Fruit fly (Drosophila melanogaster): Measurements from ENCODE around the gene CG33257.
A peak's percentile ranks its signal among the peaks of the same experiment; 100 is the strongest.

Gene CG33257

dm6 chr3L:16383056-16383455 lies 36.9 kb downstream of the CG33257 start:
- no peak for TF ChIP-seq CG17801 (GFP tag; optimal IDR thresholded peaks at IDR 0.05; ENCODE audit: partially characterized antibody)

DNA sequence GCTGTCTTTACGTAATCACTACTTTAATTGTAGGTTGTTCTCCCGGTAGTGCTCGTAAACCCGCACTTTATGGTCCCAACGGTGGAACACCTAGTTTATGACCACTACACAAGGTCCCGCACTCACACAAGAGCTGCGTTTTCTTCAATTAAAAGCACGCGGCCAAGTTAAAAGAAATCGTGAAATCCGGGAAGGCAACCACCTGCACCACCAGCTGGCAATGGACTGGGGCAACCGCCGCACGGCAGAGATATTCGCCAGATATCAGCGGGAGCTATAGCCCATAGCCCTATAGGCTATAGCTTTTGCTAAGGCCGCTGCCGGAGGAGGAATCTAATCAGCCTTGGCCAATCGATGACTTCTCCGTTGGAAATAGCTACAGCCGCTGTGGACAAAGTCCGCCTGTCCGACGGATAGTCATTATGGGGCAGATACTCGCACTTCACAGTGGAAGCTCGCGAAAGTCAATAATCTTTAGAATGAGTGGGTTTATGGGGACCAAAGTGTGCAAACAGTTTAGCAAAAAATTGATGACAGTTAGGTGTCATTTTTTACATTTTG lies 38.1 kb downstream of the CG33257 start:
- TF ChIP-seq CG17801 (GFP tag; optimal IDR thresholded peaks at IDR 0.05; ENCODE audit: partially characterized antibody), result no peak

DNA sequence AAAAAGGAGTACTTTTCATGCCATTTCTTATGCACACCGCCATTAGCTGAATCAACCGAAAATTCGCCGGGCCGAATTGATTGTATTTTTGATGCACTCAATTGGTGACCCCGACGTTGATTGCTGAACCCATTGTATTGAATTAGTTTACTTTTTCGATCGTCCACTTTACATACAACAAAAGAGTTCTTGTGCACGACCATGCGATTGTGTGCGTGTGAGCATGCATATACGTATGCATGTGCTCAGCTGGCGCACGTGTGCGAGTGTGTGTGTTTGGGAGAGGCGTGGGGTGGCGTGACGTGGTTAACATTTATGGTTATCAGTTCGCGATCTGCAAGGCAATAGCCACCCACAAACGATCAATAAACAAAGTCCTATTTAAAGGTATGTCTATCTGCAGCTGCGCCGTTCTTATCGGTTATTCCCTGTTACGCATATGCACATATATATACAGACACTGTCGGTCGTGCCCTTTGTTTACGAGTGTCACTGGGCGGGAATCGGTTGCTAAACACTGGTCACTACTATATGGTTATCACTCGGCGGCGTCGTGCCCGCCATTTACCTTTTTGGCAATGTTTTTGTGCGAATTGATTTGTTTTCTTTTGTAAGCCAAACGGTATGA lies 39.2 kb downstream of the CG33257 start:
- TF ChIP-seq CG17801 (GFP tag; optimal IDR thresholded peaks at IDR 0.05; ENCODE audit: partially characterized antibody), result peak; percentile 73

- TF ChIP-seq CG17801 (GFP tag; optimal IDR thresholded peaks at IDR 0.05; ENCODE audit: partially characterized antibody), result no peak
Measured at dm6 chr3L:16385880-16386584, 39.9 kb downstream of the CG33257 start, which contains the start of the genes Agpat3 and RAF2. Gene Agpat3, minus strand, starts transcription at chr3L:16385957. Gene RAF2, plus strand, starts transcription at chr3L:16386327.

- no peak for TF ChIP-seq CG17801 (GFP tag; optimal IDR thresholded peaks at IDR 0.05; ENCODE audit: partially characterized antibody)
Measured at dm6 chr3L:16390793-16391192, 44.7 kb downstream of the CG33257 start.

DNA sequence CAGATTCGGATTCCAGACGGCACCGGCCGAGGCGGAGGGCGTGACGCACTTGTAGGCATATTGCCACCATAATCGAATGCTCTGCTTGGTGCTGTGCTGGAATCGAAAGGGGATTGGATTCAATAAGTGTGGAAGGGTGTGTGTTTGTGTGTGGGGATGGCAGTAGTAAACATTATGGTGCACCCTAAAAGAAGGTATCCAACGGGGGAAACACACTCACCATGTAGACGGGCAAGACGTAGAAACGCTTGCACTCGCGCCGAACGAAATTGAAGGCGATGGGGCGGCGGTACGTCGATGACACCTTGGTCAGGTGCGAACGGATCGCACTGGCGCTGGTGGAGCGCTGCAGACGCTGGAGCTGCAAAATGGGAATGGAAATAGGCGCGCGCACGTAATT lies 45.1 kb downstream of the CG33257 start:
- TF ChIP-seq CG17801 (GFP tag; optimal IDR thresholded peaks at IDR 0.05; ENCODE audit: partially characterized antibody), result no peak

DNA sequence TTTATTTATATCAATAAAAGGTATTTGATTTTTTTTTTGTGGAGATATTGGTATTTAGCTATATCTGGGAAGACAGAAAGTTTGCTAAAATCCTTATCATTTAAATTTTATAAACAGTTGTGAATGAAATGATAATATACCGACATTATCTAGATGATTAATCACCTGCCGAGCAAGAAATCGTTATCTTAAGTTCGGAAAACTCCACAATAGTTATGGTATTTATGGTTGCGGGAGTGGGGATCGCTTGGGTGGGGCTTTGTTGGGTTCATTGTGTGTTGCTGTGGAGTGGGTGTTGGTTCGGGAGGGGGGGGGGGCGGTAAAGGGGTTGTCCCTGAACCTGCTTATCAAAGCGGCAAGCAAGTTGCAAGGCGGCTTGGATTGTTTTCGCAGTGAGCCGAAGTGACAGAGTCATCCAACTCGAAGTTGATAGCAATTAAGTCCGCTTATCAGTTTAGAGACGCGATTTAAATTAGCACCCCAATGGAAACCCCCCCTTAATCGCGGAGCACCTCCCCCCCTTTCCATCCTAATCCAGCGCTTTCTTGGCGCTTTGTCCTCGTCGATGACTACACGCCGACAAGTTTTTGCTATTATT lies 46.2 kb downstream of the CG33257 start:
- no peak for TF ChIP-seq CG17801 (GFP tag; optimal IDR thresholded peaks at IDR 0.05; ENCODE audit: partially characterized antibody)

DNA sequence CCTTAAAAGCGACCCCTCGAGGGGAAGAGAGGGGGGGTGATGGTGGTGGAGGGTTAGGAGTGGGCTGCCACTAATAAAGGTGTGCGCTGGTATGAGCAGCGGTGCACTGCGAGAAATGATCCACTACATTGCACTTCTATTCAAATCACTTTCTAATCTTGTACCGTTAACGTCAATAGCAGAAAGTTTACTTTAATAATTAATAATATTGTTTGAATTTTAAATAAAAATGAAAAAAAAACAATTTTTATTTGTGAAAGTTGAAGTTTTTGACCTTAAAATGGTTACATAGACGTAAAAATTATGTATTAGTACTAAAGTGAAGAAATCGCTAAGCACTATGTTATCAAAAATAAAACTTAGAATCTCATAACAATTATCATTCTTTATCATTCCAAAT lies 46.8 kb downstream of the CG33257 start:
- no peak for TF ChIP-seq CG17801 (GFP tag; optimal IDR thresholded peaks at IDR 0.05; ENCODE audit: partially characterized antibody)

dm6 chr3L:16393700-16394099 lies 47.6 kb downstream of the CG33257 start:
- no peak for TF ChIP-seq CG17801 (GFP tag; optimal IDR thresholded peaks at IDR 0.05; ENCODE audit: partially characterized antibody)

DNA sequence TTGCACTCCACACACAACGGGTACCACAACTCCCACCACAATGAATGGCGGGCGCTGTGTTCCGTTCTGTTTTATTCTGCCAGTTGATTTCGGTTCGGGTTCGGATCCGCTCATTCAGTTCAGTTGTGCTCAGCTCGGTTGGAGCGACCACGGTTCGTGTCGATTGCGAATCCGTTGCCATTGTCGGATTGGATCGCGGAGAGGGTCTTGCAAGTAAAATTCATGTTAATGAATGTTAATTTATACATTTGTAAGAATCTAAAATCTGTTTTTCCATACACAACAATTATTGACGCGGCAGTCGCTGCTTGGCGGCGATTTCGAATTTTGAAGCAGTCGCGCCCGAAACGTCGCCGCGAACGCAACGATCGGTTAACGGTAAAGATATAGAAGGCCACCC lies 48.4 kb downstream of the CG33257 start, which contains the start of gene Gagr:
Gagr (plus strand) TSS at position 81 of the 400 bp plus-strand sequence.
- TF ChIP-seq CG17801 (GFP tag; optimal IDR thresholded peaks at IDR 0.05; ENCODE audit: partially characterized antibody), result no peak

Measured in ovary, adult (tissue).